Worm (Caenorhabditis elegans): ENCODE data around the gene pals-37.

Gene pals-37

ce11 chrV:12465399-12465798 lies 24.1 kb upstream of the pals-37 start (continued):
- TF ChIP-seq nhr-11 (tag; optimal IDR thresholded peaks at IDR 0.05), result peak; percentile 49
- peak; percentile 82 for TF ChIP-seq nhr-19 (GFP tag; conservative IDR thresholded peaks at IDR 0.05)
- peak; percentile 85 for TF ChIP-seq nhr-85 (tag)
- TF ChIP-seq isw-1 (GFP tag; IDR thresholded peaks at IDR 0.05), result peak; percentile 72
- TF ChIP-seq unc-86 (tag; optimal IDR thresholded peaks at IDR 0.05), result peak; percentile 88
- TF ChIP-seq sox-4 (tag; optimal IDR thresholded peaks at IDR 0.05), result no peak
- TF ChIP-seq ceh-8 (GFP tag; optimal IDR thresholded peaks at IDR 0.05), result peak; percentile 65
- TF ChIP-seq jun-1 (tag; optimal IDR thresholded peaks at IDR 0.05), result peak; percentile 36
- TF ChIP-seq efl-3 (GFP tag; optimal IDR thresholded peaks at IDR 0.05), result no peak
- TF ChIP-seq tbx-2 (tag; optimal IDR thresholded peaks at IDR 0.05), result peak; percentile 90
- no peak for TF ChIP-seq C04F5.9 (tag; optimal IDR thresholded peaks at IDR 0.05)
- TF ChIP-seq rnt-1 (tag; optimal IDR thresholded peaks at IDR 0.05), result peak; percentile 62
- TF ChIP-seq egl-27 (tag; optimal IDR thresholded peaks at IDR 0.05), result peak; percentile 73 to 78
- TF ChIP-seq vab-15 (tag; optimal IDR thresholded peaks at IDR 0.05), result no peak
- peak; percentile 55 for TF ChIP-seq nhr-90 (tag; optimal IDR thresholded peaks at IDR 0.05; ENCODE audit: poor library complexity)
- peak; percentile 77 for TF ChIP-seq mep-1 (tag; optimal IDR thresholded peaks at IDR 0.05)
- TF ChIP-seq nhr-12 (tag; optimal IDR thresholded peaks at IDR 0.05), result no peak
- TF ChIP-seq dsc-1 (tag; optimal IDR thresholded peaks at IDR 0.05), result peak; percentile 76
- no peak for TF ChIP-seq ets-5 (GFP tag; IDR thresholded peaks at IDR 0.05)
- no peak for TF ChIP-seq hlh-17 (GFP tag; optimal IDR thresholded peaks at IDR 0.05; ENCODE audit: borderline replicate concordance)
- peak; percentile 56 to 63 for TF ChIP-seq lin-35 (GFP tag; optimal IDR thresholded peaks at IDR 0.05)
- no peak for TF ChIP-seq lin-39 (tag; optimal IDR thresholded peaks at IDR 0.05)
- TF ChIP-seq unc-30 (tag; optimal IDR thresholded peaks at IDR 0.05), result no peak
- peak; percentile 75 to 83 for TF ChIP-seq lsy-2 (tag; optimal IDR thresholded peaks at IDR 0.05)
- TF ChIP-seq nhr-47 (tag; optimal IDR thresholded peaks at IDR 0.05), result peak; percentile 88
- TF ChIP-seq elt-3 (tag; optimal IDR thresholded peaks at IDR 0.05), result peak in 1 of 6 experiments; percentile 27
- no peak for TF ChIP-seq ztf-11 (tag; optimal IDR thresholded peaks at IDR 0.05)
- TF ChIP-seq skn-1 (tag; optimal IDR thresholded peaks at IDR 0.05), result peak; percentile 45
- peak; percentile 51 for TF ChIP-seq lin-13 (GFP tag; optimal IDR thresholded peaks at IDR 0.05)
- peak; percentile 68 for TF ChIP-seq ceh-63 (GFP tag; optimal IDR thresholded peaks at IDR 0.05)
- no peak for TF ChIP-seq sptf-1 (tag; optimal IDR thresholded peaks at IDR 0.05)
- no peak for TF ChIP-seq ama-1 (optimal IDR thresholded peaks at IDR 0.05)
- peak in 1 of 2 experiments; percentile 76 for TF ChIP-seq mdl-1 (tag; optimal IDR thresholded peaks at IDR 0.05)
- TF ChIP-seq irx-1 (tag; optimal IDR thresholded peaks at IDR 0.05), result peak; percentile 88
- 0 out of 2 replicates have a peak, but pooled peaks have one; percentile 27 for TF ChIP-seq grh-1 (GFP tag; IDR thresholded peaks at IDR 0.05)
- TF ChIP-seq aha-1 (tag; optimal IDR thresholded peaks at IDR 0.05), result no peak
- no peak for TF ChIP-seq unc-98 (GFP tag; IDR thresholded peaks at IDR 0.05)
- peak; percentile 96 for TF ChIP-seq fkh-10 (GFP tag; optimal IDR thresholded peaks at IDR 0.05)
- peak; percentile 34 to 62 (median 57) for TF ChIP-seq ceh-82 (tag; optimal IDR thresholded peaks at IDR 0.05)
- no peak for TF ChIP-seq fkh-4 (tag; optimal IDR thresholded peaks at IDR 0.05; ENCODE audit: borderline replicate concordance)
- no peak for TF ChIP-seq ceh-90 (tag; optimal IDR thresholded peaks at IDR 0.05)
- TF ChIP-seq nhr-28 (tag; optimal IDR thresholded peaks at IDR 0.05), result no peak
- no peak for TF ChIP-seq hpl-2 (GFP tag; optimal IDR thresholded peaks at IDR 0.05)
- TF ChIP-seq nhr-71 (tag; optimal IDR thresholded peaks at IDR 0.05), result peak; percentile 94

- TF ChIP-seq efl-1 (optimal IDR thresholded peaks at IDR 0.05) (peak; percentile 19 to 29), efl-1 (GFP tag; optimal IDR thresholded peaks at IDR 0.05 in 1 of 2) (peak in 1 of 2 experiments; percentile 65), lin-35 (GFP tag; optimal IDR thresholded peaks at IDR 0.05) (peak in 1 of 2 experiments; percentile 4), lsy-2 (tag; optimal IDR thresholded peaks at IDR 0.05) (peak in 1 of 2 experiments; percentile 10), nhr-85 (tag) (no peak), lin-14 (GFP tag; optimal IDR thresholded peaks at IDR 0.05) (peak; percentile 6)
These were observed 21.6 kb upstream of the pals-37 start, which contains the start of gene egl-10 for ce11 chrV:12462908-12463307. Gene egl-10 (minus strand): TSS chrV:12463008.
